Fruit fly (Drosophila melanogaster) whole organism, embryonic: ENCODE data around the gene Hand.

Experiments
- Atf3 ChIP-seq: fragments of 200-800 bp; sonication (Bioruptor generic); optimal IDR thresholded peaks from 3 replicates; lab custom pipeline; 2016; ENCODE audit warnings: missing biosample characterization, missing genetic modification characterization
- Bteb2 ChIP-seq: fragments of 200-800 bp; sonication (Bioruptor generic); optimal IDR thresholded peaks from 2 replicates; lab custom pipeline; 2016; ENCODE audit warnings: missing biosample characterization, missing genetic modification characterization
- C15 ChIP-seq: fragments of 200-800 bp; sonication (Bioruptor generic); IDR thresholded peaks from 3 replicates; pipeline ENCODE4 v1.3.6; 2022; ENCODE audit warnings: missing biosample characterization, missing genetic modification characterization
- CG10462 ChIP-seq: fragments of 200-800 bp; sonication (Bioruptor generic); optimal IDR thresholded peaks from 2 replicates; lab custom pipeline; 2016; ENCODE audit warnings: missing biosample characterization, missing genetic modification characterization
- CG11560 ChIP-seq: fragments of 200-800 bp; sonication (Bioruptor generic); IDR thresholded peaks from 3 replicates; pipeline ENCODE4 v1.3.6; 2022; ENCODE audit warnings: missing biosample characterization, missing genetic modification characterization
- CG12104 ChIP-seq: fragments of 200-800 bp; sonication (Bioruptor generic); optimal IDR thresholded peaks from 3 replicates; lab custom pipeline; 2016; ENCODE audit warnings: missing biosample characterization, missing genetic modification characterization
- CG12299 ChIP-seq: fragments of 200-800 bp; sonication (Bioruptor generic); optimal IDR thresholded peaks from 2 replicates; lab custom pipeline; 2018; ENCODE audit warnings: missing biosample characterization, mild to moderate bottlenecking, missing genetic modification characterization
- CG1602 ChIP-seq: fragments of 200-800 bp; sonication (Bioruptor generic); optimal IDR thresholded peaks from 3 replicates; lab custom pipeline; 2016; ENCODE audit warnings: missing biosample characterization, missing genetic modification characterization
- CG18262 ChIP-seq: fragments of 200-800 bp; optimal IDR thresholded peaks from 3 replicates; lab custom pipeline; 2019; ENCODE audit warnings: missing biosample characterization, mild to moderate bottlenecking, missing genetic modification characterization, moderate library complexity
- CG34422 ChIP-seq: fragments of 200-800 bp; sonication (Bioruptor generic); IDR thresholded peaks from 3 replicates; pipeline ENCODE4 v1.3.6; 2022; ENCODE audit warnings: missing biosample characterization, missing genetic modification characterization
- CG3726 ChIP-seq: fragments of 200-800 bp; sonication (Bioruptor generic); IDR thresholded peaks from 3 replicates; pipeline ENCODE4, ENCODE4 v1.3.6; 2022; ENCODE audit warnings: missing biosample characterization, missing genetic modification characterization
- CG4854 ChIP-seq: fragments of 200-800 bp; sonication (Bioruptor generic); optimal IDR thresholded peaks from 2 replicates; lab custom pipeline; 2016; ENCODE audit warnings: missing biosample characterization, missing genetic modification characterization, inconsistent platforms
- CG6654 ChIP-seq: fragments of 200-800 bp; sonication (Bioruptor generic); optimal IDR thresholded peaks from 2 replicates; lab custom pipeline; 2017; ENCODE audit warnings: missing biosample characterization, mild to moderate bottlenecking, missing genetic modification characterization
- CG7839 ChIP-seq: fragments of 200-800 bp; sonication (Bioruptor generic); optimal IDR thresholded peaks from 3 replicates; lab custom pipeline; 2018; ENCODE audit warnings: missing biosample characterization, mild to moderate bottlenecking, missing genetic modification characterization, moderate library complexity
- CG8281 ChIP-seq: fragments of 200-800 bp; sonication (Bioruptor generic); optimal IDR thresholded peaks from 2 replicates; lab custom pipeline; 2018; ENCODE audit warnings: missing biosample characterization, mild to moderate bottlenecking, missing genetic modification characterization, moderate library complexity
- CG9817 ChIP-seq: fragments of 200-800 bp; sonication (Bioruptor generic); optimal IDR thresholded peaks from 2 replicates; lab custom pipeline; 2018; ENCODE audit warnings: missing biosample characterization, mild to moderate bottlenecking, missing genetic modification characterization, moderate library complexity
- CG9932 ChIP-seq: fragments of 200-800 bp; sonication (Bioruptor generic); IDR thresholded peaks from 2 replicates; pipeline ENCODE4 v1.3.6; 2022; ENCODE audit warnings: missing biosample characterization, missing genetic modification characterization
- CHES-1-like ChIP-seq: fragments of 200-800 bp; sonication (Bioruptor generic); optimal IDR thresholded peaks from 2 replicates; lab custom pipeline; 2016; ENCODE audit warnings: missing biosample characterization, missing genetic modification characterization
- Fer1 ChIP-seq: fragments of 200-800 bp; sonication (Bioruptor generic); optimal IDR thresholded peaks from 2 replicates; lab custom pipeline; 2017; ENCODE audit warnings: missing biosample characterization, mild to moderate bottlenecking, missing genetic modification characterization
- HHEX ChIP-seq: fragments of 200-800 bp; sonication (Bioruptor generic); optimal IDR thresholded peaks from 3 replicates; lab custom pipeline; 2017; ENCODE audit warnings: missing biosample characterization, mild to moderate bottlenecking, missing genetic modification characterization, missing genetic modification reagents
- HLH3B ChIP-seq: fragments of 200-800 bp; sonication (Bioruptor generic); IDR thresholded peaks from 2 replicates; pipeline ENCODE4 v1.3.6; 2022; ENCODE audit warnings: missing biosample characterization, missing genetic modification characterization
- HLH54F ChIP-seq: fragments of 200-800 bp; sonication (Bioruptor generic); optimal IDR thresholded peaks from 3 replicates; lab custom pipeline; 2016; ENCODE audit warnings: missing biosample characterization, missing genetic modification characterization
- Hmx ChIP-seq: fragments of 200-800 bp; sonication (Bioruptor generic); optimal IDR thresholded peaks from 2 replicates; lab custom pipeline; 2016; ENCODE audit warnings: missing biosample characterization, missing genetic modification characterization
- Hsf ChIP-seq: fragments of 200-800 bp; sonication (Bioruptor generic); optimal IDR thresholded peaks from 3 replicates; lab custom pipeline; 2016; ENCODE audit warnings: missing biosample characterization, missing genetic modification characterization
- Kr ChIP-seq: fragments of 200-800 bp; sonication (Bioruptor generic); optimal IDR thresholded peaks from 2 replicates; lab custom pipeline; 2017; ENCODE audit warnings: missing biosample characterization, mild to moderate bottlenecking, missing genetic modification characterization
- Med ChIP-seq: fragments of 200-800 bp; sonication (Bioruptor generic); peaks from one replicate; lab custom pipeline; 2016; ENCODE audit warnings: missing biosample characterization, missing genetic modification characterization, mild to moderate bottlenecking, inconsistent platforms, moderate library complexity
- Nf-YB ChIP-seq: fragments of 200-800 bp; sonication (Bioruptor generic); optimal IDR thresholded peaks from 3 replicates; lab custom pipeline; 2019; ENCODE audit warnings: missing biosample characterization, mild to moderate bottlenecking, missing genetic modification characterization, moderate library complexity
- Pdp1 ChIP-seq, 2 experiments: fragments of 200-800 bp; sonication (Bioruptor generic); optimal IDR thresholded peaks; 3 replicates each; lab custom pipeline; 2016; ENCODE audit warnings: missing biosample characterization in 2 of 2, missing genetic modification characterization in 2 of 2, mild to moderate bottlenecking in 1 of 2, moderate library complexity in 1 of 2
- Ravus ChIP-seq: fragments of 200-800 bp; sonication (Bioruptor generic); IDR thresholded peaks from 2 replicates; pipeline ENCODE4 v1.3.6; 2022; ENCODE audit warnings: missing biosample characterization, missing genetic modification characterization
- Scr ChIP-seq: fragments of 200-800 bp; sonication (Bioruptor generic); IDR thresholded peaks from 2 replicates; pipeline ENCODE4 v1.3.6; 2022; ENCODE audit warnings: missing biosample characterization, missing genetic modification characterization; ENCODE audit not compliant: partially characterized antibody
- Tbp ChIP-seq: fragments of >200 bp; optimal IDR thresholded peaks from 2 replicates; lab custom pipeline; 2018; ENCODE audit warnings: missing biosample characterization, missing genetic modification characterization
- Usf ChIP-seq: fragments of 200-800 bp; sonication (Bioruptor generic); optimal IDR thresholded peaks from 2 replicates; lab custom pipeline; 2017; ENCODE audit warnings: missing genotype, missing biosample characterization, missing genetic modification characterization
- Xrp1 ChIP-seq: fragments of 200-800 bp; sonication (Bioruptor generic); IDR thresholded peaks from 2 replicates; pipeline ENCODE4 v1.3.6; 2022; ENCODE audit warnings: missing biosample characterization, missing genetic modification characterization
- ato ChIP-seq: fragments of 200-800 bp; sonication (Bioruptor generic); IDR thresholded peaks from 2 replicates; pipeline ENCODE4 v1.3.6; 2022; ENCODE audit warnings: missing biosample characterization, missing genetic modification characterization; ENCODE audit not compliant: partially characterized antibody
- dan ChIP-seq: fragments of 200-800 bp; sonication (Bioruptor generic); IDR thresholded peaks from 2 replicates; pipeline ENCODE4 v1.3.6; 2022; ENCODE audit warnings: missing biosample characterization, missing genetic modification characterization
- fd3F ChIP-seq: fragments of 200-800 bp; sonication (Bioruptor generic); optimal IDR thresholded peaks from 2 replicates; lab custom pipeline; 2018; ENCODE audit warnings: missing biosample characterization, mild to moderate bottlenecking, missing genetic modification characterization, moderate library complexity
- gsb-n ChIP-seq: fragments of 200-800 bp; sonication (Bioruptor generic); optimal IDR thresholded peaks from 3 replicates; lab custom pipeline; 2018; ENCODE audit warnings: missing biosample characterization, mild to moderate bottlenecking, missing genetic modification characterization
- her ChIP-seq: fragments of 200-800 bp; sonication (Bioruptor generic); optimal IDR thresholded peaks from 2 replicates; lab custom pipeline; 2016; ENCODE audit warnings: missing biosample characterization, missing genetic modification characterization
- inv ChIP-seq: fragments of 200-800 bp; sonication (Bioruptor generic); IDR thresholded peaks from 2 replicates; pipeline ENCODE4 v1.3.6; 2022; ENCODE audit warnings: missing biosample characterization, missing genetic modification characterization; ENCODE audit not compliant: partially characterized antibody
- nmo ChIP-seq: fragments of 200-800 bp; sonication (Bioruptor generic); optimal IDR thresholded peaks from 2 replicates; lab custom pipeline; 2018; ENCODE audit warnings: missing biosample characterization, mild to moderate bottlenecking, missing genetic modification characterization, moderate library complexity
- pros ChIP-seq: fragments of 200-800 bp; sonication (Bioruptor generic); optimal IDR thresholded peaks from 3 replicates; lab custom pipeline; 2019; ENCODE audit warnings: missing biosample characterization, mild to moderate bottlenecking, missing genetic modification characterization, moderate library complexity
- repo ChIP-seq: fragments of 200-800 bp; sonication (Bioruptor generic); optimal IDR thresholded peaks from 2 replicates; lab custom pipeline; 2016; ENCODE audit warnings: missing biosample characterization, missing genetic modification characterization
- sens ChIP-seq: fragments of 200-800 bp; sonication (Bioruptor generic); peaks from one replicate; lab custom pipeline; 2016; ENCODE audit warnings: missing biosample characterization, missing genetic modification characterization
- slbo ChIP-seq: fragments of 200-800 bp; sonication (Bioruptor generic); IDR thresholded peaks from 2 replicates; pipeline ENCODE4 v1.3.6; 2022; ENCODE audit warnings: missing biosample characterization, missing genetic modification characterization
- slou ChIP-seq: fragments of 200-800 bp; sonication (Bioruptor generic); optimal IDR thresholded peaks from 3 replicates; lab custom pipeline; 2016; ENCODE audit warnings: missing biosample characterization, missing genetic modification characterization
- sr ChIP-seq: fragments of 200-800 bp; sonication (Bioruptor generic); IDR thresholded peaks from 3 replicates; pipeline ENCODE4 v1.3.6; 2022; ENCODE audit warnings: missing biosample characterization, missing genetic modification characterization
- tgo ChIP-seq: fragments of 200-800 bp; sonication (Bioruptor generic); IDR thresholded peaks from 3 replicates; pipeline ENCODE4 v1.3.6; 2022; ENCODE audit warnings: missing biosample characterization, missing genetic modification characterization
- tin ChIP-seq: fragments of 200-800 bp; sonication (Bioruptor generic); optimal IDR thresholded peaks from 3 replicates; lab custom pipeline; 2016; ENCODE audit warnings: missing biosample characterization, missing genetic modification characterization
- tll ChIP-seq, 2 experiments: fragments of 200-800 bp in 1 of 2; fragments of >200 bp in 1 of 2; sonication (Bioruptor generic) in 1 of 2; optimal IDR thresholded peaks; 2 replicates each; lab custom pipeline; 2017 to 2019; ENCODE audit warnings: missing biosample characterization in 2 of 2, missing genetic modification characterization in 2 of 2, mild to moderate bottlenecking in 1 of 2, moderate library complexity in 1 of 2
- vnd ChIP-seq: fragments of 200-800 bp; sonication (Bioruptor generic); IDR thresholded peaks from 3 replicates; pipeline ENCODE4 v1.3.6; 2022; ENCODE audit warnings: missing biosample characterization, missing genetic modification characterization; ENCODE audit not compliant: partially characterized antibody
- yki ChIP-seq: fragments of >200 bp; optimal IDR thresholded peaks from 3 replicates; lab custom pipeline; 2018

Hand gene

dm6 chr2L:10299077-10299809, 4.1 kb upstream of the Hand start (continued):
- no peak for TF ChIP-seq yki
- TF ChIP-seq Bteb2, result no peak
- peak; percentile 39 for TF ChIP-seq Med (GFP tag; lab: Kevin White, UChicago)
- no peak for TF ChIP-seq CG4854 (GFP tag; lab: Kevin White, UChicago)
- no peak for TF ChIP-seq Hsf (GFP tag; lab: Kevin White, UChicago)
- no peak for TF ChIP-seq Tbp (GFP tag; lab: Kevin White, UChicago)
- no peak for TF ChIP-seq Atf3 (GFP tag; lab: Kevin White, UChicago)
- no peak for TF ChIP-seq Kr
- no peak for TF ChIP-seq CG12104
- no peak for TF ChIP-seq HLH54F (GFP tag; lab: Kevin White, UChicago)
- no peak for TF ChIP-seq tll (GFP tag; optimal IDR thresholded peaks at IDR 0.05; lab: Kevin White, UChicago)
- peak; percentile 40; the same call in 1 of the 2 replicates for TF ChIP-seq Xrp1
- TF ChIP-seq HLH3B (GFP tag; lab: Robert Waterston, UW), result no peak
- no peak for TF ChIP-seq sr (GFP tag; lab: Robert Waterston, UW)
- TF ChIP-seq vnd (GFP tag; lab: Robert Waterston, UW), result no peak
- TF ChIP-seq Nf-YB (GFP tag; lab: Kevin White, UChicago), result no peak
- TF ChIP-seq slou (GFP tag; lab: Kevin White, UChicago), result no peak
- peak; percentile 28; the same call in 1 of the 2 replicates for TF ChIP-seq Scr
- TF ChIP-seq slbo (GFP tag; lab: Robert Waterston, UW), result 0 out of 2 replicates have a peak, but pooled peaks have one; percentile 7
- TF ChIP-seq CHES-1-like (GFP tag; lab: Kevin White, UChicago), result no peak
- no peak for TF ChIP-seq CG12299
- TF ChIP-seq CG34422 (GFP tag; lab: Robert Waterston, UW), result no peak
- TF ChIP-seq CG6654 (GFP tag; lab: Kevin White, UChicago), result no peak
- no peak for TF ChIP-seq Fer1
- no peak for TF ChIP-seq CG3726 (GFP tag; lab: Robert Waterston, UW)
- no peak for TF ChIP-seq dan
- no peak for TF ChIP-seq HHEX
- TF ChIP-seq Pdp1 (GFP tag; optimal IDR thresholded peaks at IDR 0.05; lab: Kevin White, UChicago), result no peak
- no peak for TF ChIP-seq CG10462
- no peak for TF ChIP-seq CG11560 (tag; lab: Robert Waterston, UW)
- no peak for TF ChIP-seq CG1602 (GFP tag; lab: Kevin White, UChicago)
- TF ChIP-seq Hmx (GFP tag; lab: Kevin White, UChicago), result no peak
- TF ChIP-seq Ravus (GFP tag; lab: Robert Waterston, UW), result no peak
- no peak for TF ChIP-seq pros
- TF ChIP-seq CG9932 (GFP tag; lab: Robert Waterston, UW), result no peak
- TF ChIP-seq her, result no peak
- no peak for TF ChIP-seq ato
- no peak for TF ChIP-seq tin
- no peak for TF ChIP-seq CG9817 (tag; lab: Kevin White, UChicago)
- TF ChIP-seq tgo (GFP tag; lab: Robert Waterston, UW), result no peak
- TF ChIP-seq fd3F (GFP tag; lab: Kevin White, UChicago), result no peak
- TF ChIP-seq CG7839 (tag; lab: Kevin White, UChicago), result peak; percentile 60
- no peak for TF ChIP-seq inv (GFP tag; lab: Robert Waterston, UW)
- peak; percentile 30 for TF ChIP-seq nmo
- TF ChIP-seq repo (GFP tag; lab: Kevin White, UChicago), result no peak
- no peak for TF ChIP-seq CG8281 (tag; lab: Kevin White, UChicago)
- TF ChIP-seq Usf, result no peak
- TF ChIP-seq CG18262 (tag; lab: Kevin White, UChicago), result peak; percentile 0
- TF ChIP-seq C15 (GFP tag; lab: Robert Waterston, UW), result no peak
- no peak for TF ChIP-seq gsb-n (tag; lab: Kevin White, UChicago)
- TF ChIP-seq sens (GFP tag; lab: Kevin White, UChicago), result no peak
